Worm (Caenorhabditis elegans) whole organism, L3 larva: ENCODE measurements around the gene R03D7.15.

Source experiments
- R02D3.7 ChIP-seq: fragments of 150-350 bp; optimal IDR thresholded peaks from 2 replicates; lab custom pipeline; 2014; ENCODE audit warnings: missing biosample characterization, missing genetic modification characterization
- ZK546.5 ChIP-seq: sonication (generic microtip); optimal IDR thresholded peaks from 2 replicates; lab custom pipeline; 2017; ENCODE audit warnings: missing biosample characterization, missing genetic modification characterization
- ama-1 ChIP-seq: fragments of 150-350 bp; optimal IDR thresholded peaks from 2 replicates; lab custom pipeline; 2018
- ceh-28 ChIP-seq: fragments of 150-350 bp; optimal IDR thresholded peaks from 2 replicates; lab custom pipeline; 2014; ENCODE audit warnings: missing biosample characterization, missing genetic modification reagents, missing genetic modification characterization
- elt-2 ChIP-seq: sonication (generic microtip); optimal IDR thresholded peaks from 2 replicates; lab custom pipeline; 2016; ENCODE audit warnings: missing genetic modification reagents, mild to moderate bottlenecking, missing genetic modification characterization, missing compliant biosample characterization
- fos-1 ChIP-seq: fragments of 150-350 bp; optimal IDR thresholded peaks from 2 replicates; lab custom pipeline; 2014; ENCODE audit warnings: missing biosample characterization, missing genetic modification characterization
- lin-39 ChIP-seq: fragments of 150-350 bp; optimal IDR thresholded peaks from 2 replicates; lab custom pipeline; 2018; ENCODE audit warnings: missing biosample characterization, missing genetic modification reagents, missing genetic modification characterization
- nhr-23 ChIP-seq: fragments of 150-350 bp; optimal IDR thresholded peaks from 2 replicates; lab custom pipeline; 2014; ENCODE audit warnings: missing biosample characterization, missing genetic modification reagents, missing genetic modification characterization
- nhr-25 ChIP-seq: sonication (generic microtip); optimal IDR thresholded peaks from 2 replicates; lab custom pipeline; 2017; ENCODE audit warnings: missing biosample characterization, missing genetic modification characterization
- nhr-28 ChIP-seq: fragments of 150-350 bp; optimal IDR thresholded peaks from 2 replicates; lab custom pipeline; 2014; ENCODE audit warnings: missing biosample characterization, missing genetic modification characterization
- nhr-76 ChIP-seq: fragments of 150-350 bp; sonication (generic microtip); optimal IDR thresholded peaks from 5 replicates; lab custom pipeline; 2014; ENCODE audit warnings: missing biosample characterization, missing genetic modification characterization
- tbx-2 ChIP-seq: sonication (generic microtip); optimal IDR thresholded peaks from 2 replicates; lab custom pipeline; 2016; ENCODE audit warnings: mild to moderate bottlenecking, missing genetic modification characterization, missing compliant biosample characterization
- unc-39 ChIP-seq: sonication (generic microtip); optimal IDR thresholded peaks from 4 replicates; lab custom pipeline; 2017; ENCODE audit warnings: missing biosample characterization, missing genetic modification characterization
- zag-1 ChIP-seq: fragments of 150-350 bp; optimal IDR thresholded peaks from 2 replicates; lab custom pipeline; 2014; ENCODE audit warnings: missing biosample characterization, missing genetic modification characterization

ce11 chrII:10898998-10899397 is 43.0 kb upstream of the R03D7.15 start:
- TF ChIP-seq ama-1 (lab: Kevin White, UChicago) = no peak
- no peak for TF ChIP-seq nhr-28 (tag; lab: Kevin White, UChicago)
- TF ChIP-seq elt-2 (tag; lab: Kevin White, UChicago) = no peak
- no peak for TF ChIP-seq lin-39
- TF ChIP-seq zag-1 = no peak
- no peak for TF ChIP-seq R02D3.7 (tag; lab: Kevin White, UChicago)
- TF ChIP-seq nhr-23 (tag; lab: Kevin White, UChicago) = no peak
- TF ChIP-seq nhr-76 (tag; lab: Kevin White, UChicago) = no peak
- no peak for TF ChIP-seq fos-1 (tag; lab: Kevin White, UChicago)
- TF ChIP-seq tbx-2 = no peak
- no peak for TF ChIP-seq ZK546.5
- no peak for TF ChIP-seq unc-39 (tag; lab: Kevin White, UChicago)
- TF ChIP-seq nhr-25 (tag; lab: Kevin White, UChicago) = no peak
- no peak for TF ChIP-seq ceh-28 (tag; lab: Kevin White, UChicago)
